Worm (Caenorhabditis elegans) whole organism, late embryonic: ENCODE results near the gene mtrr-1.

ENCODE experiments used
- F13H6.1 ChIP-seq: sonication (generic microtip); optimal IDR thresholded peaks from 2 replicates; lab custom pipeline; 2016; ENCODE audit warnings: missing genetic modification characterization, missing compliant biosample characterization
- K02D7.2 ChIP-seq: sonication (generic microtip); optimal IDR thresholded peaks from 2 replicates; lab custom pipeline; 2017; ENCODE audit warnings: mild to moderate bottlenecking, missing genetic modification characterization, missing compliant biosample characterization
- T23F11.4 ChIP-seq: fragments of 200-800 bp; sonication (Bioruptor generic); optimal IDR thresholded peaks from 2 replicates; lab custom pipeline; 2018; ENCODE audit warnings: mild to moderate bottlenecking, missing genetic modification characterization, missing compliant biosample characterization
- Y22D7AL.16 ChIP-seq: sonication (generic microtip); optimal IDR thresholded peaks from 2 replicates; lab custom pipeline; 2016; ENCODE audit warnings: missing genetic modification characterization, missing compliant biosample characterization
- ahr-1 ChIP-seq: sonication (generic microtip); optimal IDR thresholded peaks from 2 replicates; lab custom pipeline; 2016; ENCODE audit warnings: missing genetic modification characterization, missing compliant biosample characterization
- ama-1 ChIP-seq: fragments of 150-350 bp; optimal IDR thresholded peaks from 2 replicates; lab custom pipeline; 2014
- ceh-14 ChIP-seq: sonication (generic microtip); optimal IDR thresholded peaks from 2 replicates; lab custom pipeline; 2016; ENCODE audit warnings: missing genotype, missing genetic modification characterization, missing compliant biosample characterization
- ceh-18 ChIP-seq: sonication (generic microtip); optimal IDR thresholded peaks from 2 replicates; lab custom pipeline; 2016; ENCODE audit warnings: missing genetic modification characterization, missing compliant biosample characterization
- ceh-19 ChIP-seq: fragments of 200-800 bp; sonication (Bioruptor generic); optimal IDR thresholded peaks from 2 replicates; lab custom pipeline; 2018; ENCODE audit warnings: mild to moderate bottlenecking, missing genetic modification characterization, missing compliant biosample characterization
- ceh-2 ChIP-seq: sonication (generic microtip); optimal IDR thresholded peaks from 2 replicates; lab custom pipeline; 2016; ENCODE audit warnings: missing genotype, missing genetic modification characterization, missing compliant biosample characterization
- ceh-22 ChIP-seq: sonication (generic microtip); optimal IDR thresholded peaks from 2 replicates; lab custom pipeline; 2017; ENCODE audit warnings: missing biosample characterization, missing genetic modification characterization
- ceh-30 ChIP-seq: fragments of 150-350 bp; optimal IDR thresholded peaks from 2 replicates; lab custom pipeline; 2014; ENCODE audit warnings: missing biosample characterization, missing genetic modification characterization
- ceh-31 ChIP-seq: sonication (generic microtip); optimal IDR thresholded peaks from 2 replicates; lab custom pipeline; 2016; ENCODE audit warnings: missing genetic modification characterization, missing compliant biosample characterization
- ceh-34 ChIP-seq: sonication (generic microtip); optimal IDR thresholded peaks from 2 replicates; lab custom pipeline; 2016; ENCODE audit warnings: mild to moderate bottlenecking, missing genetic modification characterization, missing compliant biosample characterization
- ceh-6 ChIP-seq: fragments of 200-800 bp; sonication (Bioruptor generic); optimal IDR thresholded peaks from 2 replicates; lab custom pipeline; 2018; ENCODE audit warnings: mild to moderate bottlenecking, missing genetic modification characterization, missing compliant biosample characterization
- che-1 ChIP-seq: sonication (generic microtip); optimal IDR thresholded peaks from 2 replicates; lab custom pipeline; 2016; ENCODE audit warnings: mild to moderate bottlenecking, missing genetic modification characterization, missing compliant biosample characterization
- dve-1 ChIP-seq: sonication (generic microtip); optimal IDR thresholded peaks from 2 replicates; lab custom pipeline; 2017; ENCODE audit warnings: antibody characterized with exemption, mild to moderate bottlenecking, missing genetic modification characterization, missing compliant biosample characterization
- elt-4 ChIP-seq: sonication (generic microtip); optimal IDR thresholded peaks from 2 replicates; lab custom pipeline; 2016; ENCODE audit warnings: missing genetic modification characterization, missing compliant biosample characterization
- ets-4 ChIP-seq: sonication (generic microtip); optimal IDR thresholded peaks from 2 replicates; lab custom pipeline; 2016; ENCODE audit warnings: missing genetic modification characterization, missing compliant biosample characterization
- eyg-1 ChIP-seq: sonication (generic microtip); optimal IDR thresholded peaks from 2 replicates; lab custom pipeline; 2016; ENCODE audit warnings: missing genotype, missing genetic modification characterization, missing compliant biosample characterization
- fax-1 ChIP-seq: sonication (generic microtip); optimal IDR thresholded peaks from 2 replicates; lab custom pipeline; 2016; ENCODE audit warnings: missing genotype, missing genetic modification characterization, missing compliant biosample characterization
- fkh-10 ChIP-seq: fragments of 150-350 bp; optimal IDR thresholded peaks from 2 replicates; lab custom pipeline; 2014; ENCODE audit warnings: missing biosample characterization, missing genetic modification reagents, missing genetic modification characterization
- hlh-13 ChIP-seq: fragments of 200-800 bp; sonication (Bioruptor generic); optimal IDR thresholded peaks from 2 replicates; lab custom pipeline; 2018; ENCODE audit warnings: mild to moderate bottlenecking, missing genetic modification characterization, missing compliant biosample characterization
- hlh-30 ChIP-seq: sonication (generic microtip); optimal IDR thresholded peaks from 2 replicates; lab custom pipeline; 2017; ENCODE audit warnings: antibody characterized with exemption, missing genetic modification characterization, missing compliant biosample characterization; ENCODE audit not compliant: insufficient read depth
- hlh-6 ChIP-seq: sonication (generic microtip); optimal IDR thresholded peaks from 2 replicates; lab custom pipeline; 2016; ENCODE audit warnings: missing genotype, missing genetic modification characterization, missing compliant biosample characterization
- lim-6 ChIP-seq: sonication (generic microtip); optimal IDR thresholded peaks from 2 replicates; lab custom pipeline; 2016; ENCODE audit warnings: missing genetic modification characterization, missing compliant biosample characterization
- madf-2 ChIP-seq: sonication (generic microtip); optimal IDR thresholded peaks from 2 replicates; lab custom pipeline; 2017; ENCODE audit warnings: missing genetic modification characterization, missing compliant biosample characterization
- nfya-1 ChIP-seq: sonication (generic microtip); optimal IDR thresholded peaks from 2 replicates; lab custom pipeline; 2017; ENCODE audit warnings: missing genetic modification characterization, mild to moderate bottlenecking, missing compliant biosample characterization, antibody characterized with exemption, moderate library complexity
- nhr-11 ChIP-seq: fragments of 150-350 bp; optimal IDR thresholded peaks from 2 replicates; lab custom pipeline; 2014; ENCODE audit warnings: missing biosample characterization, missing genetic modification characterization
- nhr-232 ChIP-seq: sonication (generic microtip); optimal IDR thresholded peaks from 2 replicates; lab custom pipeline; 2016; ENCODE audit warnings: missing genetic modification characterization, missing compliant biosample characterization
- odd-2 ChIP-seq: sonication (generic microtip); optimal IDR thresholded peaks from 2 replicates; lab custom pipeline; 2017; ENCODE audit warnings: antibody characterized with exemption, mild to moderate bottlenecking, missing genetic modification characterization, missing compliant biosample characterization
- pat-9 ChIP-seq: fragments of 200-800 bp; sonication (Bioruptor generic); optimal IDR thresholded peaks from 2 replicates; lab custom pipeline; 2018; ENCODE audit warnings: mild to moderate bottlenecking, missing genetic modification characterization, moderate library complexity, missing compliant biosample characterization
- pax-1 ChIP-seq: fragments of 150-350 bp; optimal IDR thresholded peaks from 2 replicates; lab custom pipeline; 2014; ENCODE audit warnings: missing biosample characterization, missing genetic modification characterization
- pha-2 ChIP-seq: sonication (generic microtip); optimal IDR thresholded peaks from 2 replicates; lab custom pipeline; 2017; ENCODE audit warnings: mild to moderate bottlenecking, missing genetic modification characterization, missing compliant biosample characterization
- pha-4 ChIP-seq: fragments of 150-350 bp; optimal IDR thresholded peaks from 2 replicates; lab custom pipeline; 2018; ENCODE audit warnings: missing biosample characterization, missing genetic modification reagents, missing genetic modification characterization
- pqm-1 ChIP-seq: sonication (generic microtip); optimal IDR thresholded peaks from 2 replicates; lab custom pipeline; 2016; ENCODE audit warnings: missing genetic modification characterization, missing compliant biosample characterization
- pros-1 ChIP-seq: fragments of 150-350 bp; optimal IDR thresholded peaks from 2 replicates; lab custom pipeline; 2014; ENCODE audit warnings: missing biosample characterization, missing genetic modification reagents, missing genetic modification characterization
- ref-2 ChIP-seq: sonication (generic microtip); optimal IDR thresholded peaks from 2 replicates; lab custom pipeline; 2016; ENCODE audit warnings: missing genetic modification characterization, missing compliant biosample characterization
- rnt-1 ChIP-seq: sonication (generic microtip); optimal IDR thresholded peaks from 2 replicates; lab custom pipeline; 2016; ENCODE audit warnings: missing genetic modification characterization, missing compliant biosample characterization
- sdc-2 ChIP-seq: sonication (generic microtip); optimal IDR thresholded peaks from 2 replicates; lab custom pipeline; 2016; ENCODE audit warnings: missing genotype, missing genetic modification characterization, missing compliant biosample characterization
- sox-2 ChIP-seq: fragments of 200-800 bp; sonication (Bioruptor generic); IDR thresholded peaks from 2 replicates; pipeline ENCODE4 v1.3.6; 2022; ENCODE audit warnings: missing genetic modification reagents, missing genetic modification characterization, missing compliant biosample characterization
- syd-9 ChIP-seq: sonication (generic microtip); optimal IDR thresholded peaks from 2 replicates; lab custom pipeline; 2016; ENCODE audit warnings: mild to moderate bottlenecking, missing genetic modification characterization, moderate library complexity, missing compliant biosample characterization
- tbx-2 ChIP-seq: sonication (generic microtip); optimal IDR thresholded peaks from 2 replicates; lab custom pipeline; 2016; ENCODE audit warnings: missing genetic modification characterization, missing compliant biosample characterization
- ttx-3 ChIP-seq: sonication (generic microtip); optimal IDR thresholded peaks from 2 replicates; lab custom pipeline; 2016; ENCODE audit warnings: missing genetic modification reagents, missing genetic modification characterization, missing compliant biosample characterization
- unc-3 ChIP-seq, 2 experiments: fragments of 200-800 bp in 1 of 2; sonication (Bioruptor generic) in 1 of 2; sonication (generic microtip) in 1 of 2; conservative IDR thresholded peaks in 1 of 2; optimal IDR thresholded peaks in 1 of 2; 2 replicates each; pipeline versions ENCODE4 v1.3.6 to Lab custom; 2016 to 2022; ENCODE audit warnings: missing compliant biosample characterization in 2 of 2, missing genetic modification characterization in 2 of 2, missing genetic modification reagents in 1 of 2
- unc-42 ChIP-seq: sonication (generic microtip); optimal IDR thresholded peaks from 2 replicates; lab custom pipeline; 2016; ENCODE audit warnings: missing genotype, missing genetic modification characterization, missing compliant biosample characterization
- unc-55 ChIP-seq: sonication (generic microtip); optimal IDR thresholded peaks from 2 replicates; lab custom pipeline; 2017; ENCODE audit warnings: missing biosample characterization, missing genetic modification reagents, missing genetic modification characterization
- zip-5 ChIP-seq: sonication (generic microtip); optimal IDR thresholded peaks from 2 replicates; lab custom pipeline; 2016; ENCODE audit warnings: missing genetic modification characterization, missing compliant biosample characterization
- ztf-16 ChIP-seq: sonication (generic microtip); optimal IDR thresholded peaks from 2 replicates; lab custom pipeline; 2017; ENCODE audit warnings: missing genetic modification characterization, missing compliant biosample characterization

Gene mtrr-1

ce11 chrII:9305575-9305974, 19.8 kb downstream of the mtrr-1 start:
- TF ChIP-seq unc-42 (tag; lab: Kevin White, UChicago) (peak; percentile 65), unc-55 (GFP tag; lab: Kevin White, UChicago) (peak; percentile 4), sox-2 (GFP tag; lab: Robert Waterston, UW) (no peak), ceh-34 (tag; lab: Kevin White, UChicago) (peak; percentile 27)

ce11 chrII:9306835-9307234, 21.1 kb downstream of the mtrr-1 start:
- TF ChIP-seq ceh-30 (tag; lab: Kevin White, UChicago) (no peak), hlh-6 (tag; lab: Kevin White, UChicago) (no peak), che-1 (no peak), ceh-14 (peak; percentile 66), pros-1 (tag; lab: Kevin White, UChicago) (no peak), unc-55 (GFP tag; lab: Kevin White, UChicago) (peak; percentile 91), hlh-13 (GFP tag; lab: Kevin White, UChicago) (no peak), pqm-1 (no peak), tbx-2 (tag; lab: Kevin White, UChicago) (no peak), ref-2 (tag; lab: Kevin White, UChicago) (no peak), pha-4 (tag; lab: Kevin White, UChicago) (no peak), pat-9 (tag; lab: Kevin White, UChicago) (no peak), ceh-6 (GFP tag; lab: Kevin White, UChicago) (no peak), rnt-1 (tag; lab: Kevin White, UChicago) (peak; percentile 56), ceh-31 (tag; lab: Kevin White, UChicago) (peak; percentile 52), dve-1 (tag; lab: Kevin White, UChicago) (no peak), ceh-19 (GFP tag; lab: Kevin White, UChicago) (no peak), unc-42 (tag; lab: Kevin White, UChicago) (peak; percentile 94), ceh-34 (tag; lab: Kevin White, UChicago) (no peak), ahr-1 (tag; lab: Kevin White, UChicago) (no peak), T23F11.4 (GFP tag; lab: Kevin White, UChicago) (no peak), lim-6 (peak; percentile 0), pha-2 (no peak), K02D7.2 (tag; lab: Kevin White, UChicago) (no peak), Y22D7AL.16 (tag; lab: Kevin White, UChicago) (no peak), odd-2 (no peak), nhr-11 (tag; lab: Kevin White, UChicago) (no peak), ceh-2 (tag; lab: Kevin White, UChicago) (no peak), hlh-30 (tag; lab: Kevin White, UChicago) (no peak), ama-1 (lab: Kevin White, UChicago) (no peak), nfya-1 (tag; lab: Kevin White, UChicago) (peak; percentile 52), fax-1 (tag; lab: Kevin White, UChicago) (no peak), ets-4 (no peak), unc-3 (GFP tag; conservative IDR thresholded peaks at IDR 0.05; lab: Robert Waterston, UW) (no peak), unc-3 (tag; optimal IDR thresholded peaks at IDR 0.05; lab: Kevin White, UChicago) (no peak), elt-4 (tag; lab: Kevin White, UChicago) (no peak), nhr-232 (tag; lab: Kevin White, UChicago) (no peak), eyg-1 (tag; lab: Kevin White, UChicago) (no peak), madf-2 (no peak), syd-9 (tag; lab: Kevin White, UChicago) (peak; percentile 1), ztf-16 (tag; lab: Kevin White, UChicago) (no peak), sdc-2 (tag; lab: Kevin White, UChicago) (no peak), ceh-18 (tag; lab: Kevin White, UChicago) (no peak), zip-5 (tag; lab: Kevin White, UChicago) (no peak), F13H6.1 (no peak), ttx-3 (no peak), pax-1 (no peak), fkh-10 (no peak), ceh-22 (no peak)
